Comparison of ENCODE assay signal across 1 fruit fly cellular context in the genomic region with DNA sequence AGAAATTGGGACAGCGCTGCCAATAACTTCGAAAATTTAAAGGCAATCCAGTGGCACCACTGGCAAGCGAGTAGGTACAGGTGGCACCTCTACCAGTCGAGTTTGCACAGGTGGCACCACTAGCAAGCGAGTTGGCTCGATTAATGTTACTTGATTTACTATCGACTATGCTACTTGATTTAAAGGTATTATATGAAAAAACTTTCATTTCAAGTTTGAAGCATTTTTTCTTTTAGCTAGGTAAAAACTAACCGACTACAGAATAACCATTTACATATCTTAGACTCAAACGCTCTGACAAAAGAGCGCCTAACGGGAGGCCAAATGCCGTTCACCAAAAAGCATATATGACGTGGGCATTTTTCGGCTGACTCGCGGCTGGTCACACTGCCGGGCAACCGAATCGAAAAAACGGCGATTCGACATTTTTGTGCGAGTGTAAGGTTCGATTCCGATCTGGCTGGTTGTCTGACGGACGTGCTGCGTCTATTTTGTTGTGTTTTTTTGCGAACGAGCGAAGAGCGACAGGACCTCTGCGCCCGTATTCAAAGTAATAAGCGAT.
TF ChIP-seq lines count a peak whose summit lies in the region.

A gene (plus strand): TSS at position 417 of the 562 bp plus-strand sequence.

TF ChIP-seq in whole organism, embryonic, 481 proteins besides CTCF, POLR2A, EP300 and RAD21 (continued from another document):
- peak; percentile 33 for TF ChIP-seq lab (GFP tag; optimal IDR thresholded peaks at IDR 0.05; lab: Kevin White, UChicago)
- TF ChIP-seq CG3281 (GFP tag; optimal IDR thresholded peaks at IDR 0.05; lab: Kevin White, UChicago) = no peak
- no peak for TF ChIP-seq ems (GFP tag; optimal IDR thresholded peaks at IDR 0.05; lab: Kevin White, UChicago)
- TF ChIP-seq CG16815 (GFP tag; optimal IDR thresholded peaks at IDR 0.05; lab: Kevin White, UChicago) = no peak
- TF ChIP-seq pzg (GFP tag; optimal IDR thresholded peaks at IDR 0.05; lab: Kevin White, UChicago) = peak; percentile 86
- 0 out of 3 replicates have a peak, but pooled peaks have one; percentile 30 for TF ChIP-seq row (GFP tag; IDR thresholded peaks at IDR 0.05; lab: Robert Waterston, UW)
- TF ChIP-seq CG34376 (GFP tag; optimal IDR thresholded peaks at IDR 0.05; lab: Kevin White, UChicago) = peak; percentile 58
- 0 out of 3 replicates have a peak, but pooled peaks have one; percentile 24 for TF ChIP-seq otp (GFP tag; IDR thresholded peaks at IDR 0.05; lab: Robert Waterston, UW)
- TF ChIP-seq CHES-1-like (GFP tag; optimal IDR thresholded peaks at IDR 0.05; lab: Kevin White, UChicago) = no peak
- TF ChIP-seq jumu (GFP tag; optimal IDR thresholded peaks at IDR 0.05; lab: Kevin White, UChicago) = no peak
- TF ChIP-seq Nf-YC (tag; optimal IDR thresholded peaks at IDR 0.05; lab: Kevin White, UChicago) = peak; percentile 3
- TF ChIP-seq NFAT (GFP tag; IDR thresholded peaks at IDR 0.05; lab: Robert Waterston, UW) = peak; percentile 49
- no peak for TF ChIP-seq CoRest (tag; optimal IDR thresholded peaks at IDR 0.05; lab: Kevin White, UChicago)
- TF ChIP-seq gfzf (GFP tag; optimal IDR thresholded peaks at IDR 0.05; lab: Kevin White, UChicago) = peak; percentile 96
- TF ChIP-seq twi (tag; optimal IDR thresholded peaks at IDR 0.05; lab: Kevin White, UChicago) = no peak
- peak; percentile 55 for TF ChIP-seq unc-4 (GFP tag; IDR thresholded peaks at IDR 0.05; lab: Robert Waterston, UW; ENCODE audit: partially characterized antibody)
- TF ChIP-seq zfh1 (GFP tag; IDR thresholded peaks at IDR 0.05; lab: Robert Waterston, UW) = 0 out of 3 replicates have a peak, but pooled peaks have one; percentile 38
- peak; percentile 56 for TF ChIP-seq Scr (GFP tag; IDR thresholded peaks at IDR 0.05; lab: Robert Waterston, UW; ENCODE audit: partially characterized antibody)
- no peak for TF ChIP-seq CG8290 (GFP tag; optimal IDR thresholded peaks at IDR 0.05; lab: Kevin White, UChicago)
- peak in 1 of 2 experiments; percentile 55 for TF ChIP-seq CG8290 (tag; optimal IDR thresholded peaks at IDR 0.05; lab: Kevin White, UChicago)
- peak; percentile 66 for TF ChIP-seq CG12659 (GFP tag; optimal IDR thresholded peaks at IDR 0.05; lab: Kevin White, UChicago)
- TF ChIP-seq CG34422 (GFP tag; IDR thresholded peaks at IDR 0.05; lab: Robert Waterston, UW) = peak; percentile 34; the same call in 1 of the 3 replicates
- no peak for TF ChIP-seq CG9727 (GFP tag; optimal IDR thresholded peaks at IDR 0.05; lab: Kevin White, UChicago)
- no peak for TF ChIP-seq Chrac-16 (GFP tag; optimal IDR thresholded peaks at IDR 0.05; lab: Kevin White, UChicago)
- peak; percentile 41 for TF ChIP-seq CG3995 (GFP tag; optimal IDR thresholded peaks at IDR 0.05; lab: Kevin White, UChicago)
- peak; percentile 77 for TF ChIP-seq pita (GFP tag; optimal IDR thresholded peaks at IDR 0.05; lab: Kevin White, UChicago)
- peak; percentile 70; the same call in 2 of the 3 replicates for TF ChIP-seq CG11560 (tag; IDR thresholded peaks at IDR 0.05; lab: Robert Waterston, UW)
- no peak for TF ChIP-seq gce (GFP tag; IDR thresholded peaks at IDR 0.05; lab: Robert Waterston, UW)
- peak; percentile 66 for TF ChIP-seq HLHmδ (GFP tag; optimal IDR thresholded peaks at IDR 0.05; lab: Kevin White, UChicago)
- TF ChIP-seq Abd-B (GFP tag; optimal IDR thresholded peaks at IDR 0.05; lab: Kevin White, UChicago) = no peak
- TF ChIP-seq CG2202 (tag; optimal IDR thresholded peaks at IDR 0.05; lab: Kevin White, UChicago) = no peak
- peak; percentile 1 for TF ChIP-seq mirr (GFP tag; optimal IDR thresholded peaks at IDR 0.05; lab: Kevin White, UChicago)
- peak; percentile 57 for TF ChIP-seq ato (GFP tag; IDR thresholded peaks at IDR 0.05; lab: Robert Waterston, UW; ENCODE audit: partially characterized antibody)
- TF ChIP-seq Dref (GFP tag; IDR thresholded peaks at IDR 0.05; lab: Robert Waterston, UW) = peak; percentile 50
- peak; percentile 40; the same call in 1 of the 2 replicates for TF ChIP-seq amos (GFP tag; IDR thresholded peaks at IDR 0.05; lab: Robert Waterston, UW; ENCODE audit: partially characterized antibody)
- TF ChIP-seq Jarid2 (GFP tag; optimal IDR thresholded peaks at IDR 0.05; lab: Kevin White, UChicago) = peak; percentile 94
- no peak for TF ChIP-seq CG9876 (GFP tag; optimal IDR thresholded peaks at IDR 0.05; lab: Kevin White, UChicago)
- TF ChIP-seq Tbp (GFP tag; optimal IDR thresholded peaks at IDR 0.05; lab: Kevin White, UChicago) = no peak
- TF ChIP-seq cwo (GFP tag; optimal IDR thresholded peaks at IDR 0.05; lab: Kevin White, UChicago) = no peak
- peak; percentile 87 for TF ChIP-seq zf30C (GFP tag; optimal IDR thresholded peaks at IDR 0.05; lab: Kevin White, UChicago)
- TF ChIP-seq CG2678 (tag; optimal IDR thresholded peaks at IDR 0.05; lab: Kevin White, UChicago) = no peak
- peak; percentile 80 for TF ChIP-seq sens (GFP tag; lab: Kevin White, UChicago)
- TF ChIP-seq CG31441 (GFP tag; IDR thresholded peaks at IDR 0.05; lab: Robert Waterston, UW) = no peak
- no peak for TF ChIP-seq jigr1 (GFP tag; IDR thresholded peaks at IDR 0.05; lab: Robert Waterston, UW)
- TF ChIP-seq Sin3A (optimal IDR thresholded peaks at IDR 0.05; lab: Kevin White, UChicago) = peak; percentile 88
- TF ChIP-seq CG15514 (GFP tag; optimal IDR thresholded peaks at IDR 0.05; lab: Kevin White, UChicago) = peak; percentile 75
- peak; percentile 60 for TF ChIP-seq CG10267 (tag; optimal IDR thresholded peaks at IDR 0.05; lab: Kevin White, UChicago)
- TF ChIP-seq Sry-δ (GFP tag; optimal IDR thresholded peaks at IDR 0.05; lab: Kevin White, UChicago) = peak; percentile 69
- TF ChIP-seq HmgZ (tag; optimal IDR thresholded peaks at IDR 0.05; lab: Kevin White, UChicago) = peak; percentile 12
- peak; percentile 18 for TF ChIP-seq CG12071 (GFP tag; optimal IDR thresholded peaks at IDR 0.05; lab: Kevin White, UChicago)
- peak; percentile 18 for TF ChIP-seq stwl (tag; optimal IDR thresholded peaks at IDR 0.05; lab: Kevin White, UChicago)
- TF ChIP-seq Ets97D (GFP tag; optimal IDR thresholded peaks at IDR 0.05; lab: Kevin White, UChicago) = peak; percentile 75
- 0 out of 4 replicates have a peak, but pooled peaks have one; percentile 27 for TF ChIP-seq Dll (GFP tag; IDR thresholded peaks at IDR 0.05; lab: Robert Waterston, UW; ENCODE audit: partially characterized antibody)
- no peak for TF ChIP-seq CG13624 (GFP tag; optimal IDR thresholded peaks at IDR 0.05; lab: Kevin White, UChicago)
- no peak for TF ChIP-seq tna (GFP tag; IDR thresholded peaks at IDR 0.05; lab: Robert Waterston, UW; ENCODE audit: partially characterized antibody)
- TF ChIP-seq dm (GFP tag; optimal IDR thresholded peaks at IDR 0.05; lab: Kevin White, UChicago) = no peak
- peak; percentile 90 for TF ChIP-seq Med (GFP tag; lab: Kevin White, UChicago)
- TF ChIP-seq zen (tag; optimal IDR thresholded peaks at IDR 0.05; lab: Kevin White, UChicago) = no peak
- TF ChIP-seq CG18619 (GFP tag; optimal IDR thresholded peaks at IDR 0.05; lab: Kevin White, UChicago) = no peak
- no peak for TF ChIP-seq CG4854 (GFP tag; optimal IDR thresholded peaks at IDR 0.05; lab: Kevin White, UChicago)
- peak; percentile 25 for TF ChIP-seq mam (GFP tag; optimal IDR thresholded peaks at IDR 0.05; lab: Kevin White, UChicago)
- no peak for TF ChIP-seq CG12236 (GFP tag; optimal IDR thresholded peaks at IDR 0.05; lab: Kevin White, UChicago)
- TF ChIP-seq Hr39 (optimal IDR thresholded peaks at IDR 0.05; lab: Kevin White, UChicago) = no peak
- peak; percentile 23; the same call in 1 of the 2 replicates for TF ChIP-seq CG11696 (GFP tag; IDR thresholded peaks at IDR 0.05; lab: Robert Waterston, UW)
- peak; percentile 94 for TF ChIP-seq chm (GFP tag; IDR thresholded peaks at IDR 0.05; lab: Robert Waterston, UW)
- TF ChIP-seq CG7963 (GFP tag; IDR thresholded peaks at IDR 0.05; lab: Robert Waterston, UW; ENCODE audit: partially characterized antibody) = no peak
- no peak for TF ChIP-seq Ravus (GFP tag; IDR thresholded peaks at IDR 0.05; lab: Robert Waterston, UW)
- no peak for TF ChIP-seq tgo (GFP tag; IDR thresholded peaks at IDR 0.05; lab: Robert Waterston, UW)
- TF ChIP-seq Gsc (GFP tag; IDR thresholded peaks at IDR 0.05; lab: Robert Waterston, UW) = no peak
- TF ChIP-seq CG3163 (GFP tag; optimal IDR thresholded peaks at IDR 0.05; lab: Kevin White, UChicago) = peak; percentile 0
- TF ChIP-seq CG12299 (tag; optimal IDR thresholded peaks at IDR 0.05; lab: Kevin White, UChicago) = peak; percentile 29
- TF ChIP-seq CG8944 (GFP tag; optimal IDR thresholded peaks at IDR 0.05; lab: Kevin White, UChicago) = no peak
- peak; percentile 89 for TF ChIP-seq hkb (optimal IDR thresholded peaks at IDR 0.05; lab: Kevin White, UChicago)
- peak; percentile 32; the same call in 1 of the 2 replicates for TF ChIP-seq hkb (GFP tag; IDR thresholded peaks at IDR 0.05; lab: Robert Waterston, UW)
- peak; percentile 25 for TF ChIP-seq CG17829 (tag; optimal IDR thresholded peaks at IDR 0.05; lab: Kevin White, UChicago)
- TF ChIP-seq Mad (GFP tag; optimal IDR thresholded peaks at IDR 0.05; lab: Kevin White, UChicago) = peak; percentile 14
- no peak for TF ChIP-seq CG4707 (GFP tag; optimal IDR thresholded peaks at IDR 0.05; lab: Kevin White, UChicago)
- TF ChIP-seq Bdp1 (GFP tag; optimal IDR thresholded peaks at IDR 0.05; lab: Kevin White, UChicago) = no peak
- TF ChIP-seq D19A (tag; optimal IDR thresholded peaks at IDR 0.05; lab: Kevin White, UChicago) = no peak
- TF ChIP-seq CG17385 (GFP tag; optimal IDR thresholded peaks at IDR 0.05; lab: Kevin White, UChicago) = no peak
- no peak for TF ChIP-seq vfl (GFP tag; optimal IDR thresholded peaks at IDR 0.05; lab: Kevin White, UChicago)
- peak; percentile 20 for TF ChIP-seq CG17186 (GFP tag; optimal IDR thresholded peaks at IDR 0.05; lab: Kevin White, UChicago)
- TF ChIP-seq CG6175 (GFP tag; IDR thresholded peaks at IDR 0.05; lab: Robert Waterston, UW) = no peak
- TF ChIP-seq CG12155 (GFP tag; optimal IDR thresholded peaks at IDR 0.05; lab: Kevin White, UChicago) = no peak
- TF ChIP-seq Atf6 (GFP tag; IDR thresholded peaks at IDR 0.05; lab: Robert Waterston, UW) = 0 out of 2 replicates have a peak, but pooled peaks have one; percentile 19
- peak; percentile 16 for TF ChIP-seq CG2712 (tag; optimal IDR thresholded peaks at IDR 0.05; lab: Kevin White, UChicago)
- TF ChIP-seq CG6254 (GFP tag; optimal IDR thresholded peaks at IDR 0.05; lab: Kevin White, UChicago) = no peak
- TF ChIP-seq peb (GFP tag; IDR thresholded peaks at IDR 0.05; lab: Robert Waterston, UW) = no peak
- no peak for TF ChIP-seq CG12744 (GFP tag; optimal IDR thresholded peaks at IDR 0.05; lab: Kevin White, UChicago)
- TF ChIP-seq Lim3 (GFP tag; IDR thresholded peaks at IDR 0.05; lab: Robert Waterston, UW) = no peak
- peak; percentile 41 for TF ChIP-seq CG10543 (GFP tag; optimal IDR thresholded peaks at IDR 0.05; lab: Kevin White, UChicago)
- TF ChIP-seq CG12219 (GFP tag; optimal IDR thresholded peaks at IDR 0.05; lab: Kevin White, UChicago) = no peak
- TF ChIP-seq nom (GFP tag; optimal IDR thresholded peaks at IDR 0.05; lab: Kevin White, UChicago) = peak; percentile 57
- peak; percentile 40 for TF ChIP-seq CG2120 (GFP tag; optimal IDR thresholded peaks at IDR 0.05; lab: Kevin White, UChicago)
- peak; percentile 31 for TF ChIP-seq grn (GFP tag; optimal IDR thresholded peaks at IDR 0.05; lab: Kevin White, UChicago)
- peak; percentile 58 for TF ChIP-seq Deaf1 (tag; optimal IDR thresholded peaks at IDR 0.05; lab: Kevin White, UChicago)
- TF ChIP-seq CG17359 (tag; optimal IDR thresholded peaks at IDR 0.05; lab: Kevin White, UChicago) = no peak
- TF ChIP-seq lola (GFP tag; optimal IDR thresholded peaks at IDR 0.05; lab: Kevin White, UChicago) = no peak
- TF ChIP-seq CG15073 (GFP tag; optimal IDR thresholded peaks at IDR 0.05; lab: Kevin White, UChicago) = no peak
- TF ChIP-seq CG15479 (GFP tag; optimal IDR thresholded peaks at IDR 0.05; lab: Kevin White, UChicago) = no peak
